Worm (Caenorhabditis elegans) whole organism, mixed stage, embryonic: ENCODE data around the gene spp-12.

Experiments
- blmp-1 ChIP-seq: fragments of 150-350 bp; optimal IDR thresholded peaks from 2 replicates; lab custom pipeline; 2014; ENCODE audit warnings: missing biosample characterization, missing genetic modification characterization
- ceh-39 ChIP-seq: fragments of 150-350 bp; optimal IDR thresholded peaks from 2 replicates; lab custom pipeline; 2014; ENCODE audit warnings: missing biosample characterization, missing genetic modification characterization
- ceh-43 ChIP-seq: fragments of 200-800 bp; sonication (Bioruptor generic); optimal IDR thresholded peaks from 2 replicates; lab custom pipeline; 2018; ENCODE audit warnings: mild to moderate bottlenecking, missing genetic modification characterization, moderate library complexity, missing compliant biosample characterization
- ces-1 ChIP-seq: fragments of 150-350 bp; optimal IDR thresholded peaks from 2 replicates; lab custom pipeline; 2014; ENCODE audit warnings: missing biosample characterization, missing genetic modification reagents, missing genetic modification characterization
- elt-3 ChIP-seq: fragments of 150-350 bp; optimal IDR thresholded peaks from 2 replicates; lab custom pipeline; 2014; ENCODE audit warnings: missing biosample characterization, missing genetic modification characterization
- mep-1 ChIP-seq: fragments of 150-350 bp; optimal IDR thresholded peaks from 2 replicates; lab custom pipeline; 2017; ENCODE audit warnings: missing biosample characterization, missing genetic modification reagents, missing genetic modification characterization, inconsistent platforms
- nhr-237 ChIP-seq: fragments of 150-350 bp; optimal IDR thresholded peaks from 2 replicates; lab custom pipeline; 2014; ENCODE audit warnings: missing biosample characterization, missing genetic modification characterization
- nhr-76 ChIP-seq: sonication (generic microtip); optimal IDR thresholded peaks from 2 replicates; lab custom pipeline; 2017; ENCODE audit warnings: missing biosample characterization, missing genetic modification characterization
- pha-4 ChIP-seq: fragments of 150-350 bp; optimal IDR thresholded peaks from 2 replicates; lab custom pipeline; 2018; ENCODE audit warnings: missing biosample characterization, missing genetic modification reagents, missing genetic modification characterization
- snpc-4 ChIP-seq: fragments of 150-350 bp; optimal IDR thresholded peaks from 2 replicates; lab custom pipeline; 2014; ENCODE audit warnings: missing biosample characterization, missing genetic modification characterization
- ztf-11 ChIP-seq: fragments of 150-350 bp; optimal IDR thresholded peaks from 2 replicates; lab custom pipeline; 2014; ENCODE audit warnings: missing biosample characterization, missing genetic modification characterization

ce11 chrV:13926398-13926797 is 36.8 kb downstream of the spp-12 start, which contains the start of gene srxa-12:
- TF ChIP-seq pha-4 (tag; lab: Kevin White, UChicago) (no peak), elt-3 (no peak), ces-1 (GFP tag; lab: Kevin White, UChicago) (no peak), blmp-1 (tag; lab: Kevin White, UChicago) (no peak), mep-1 (tag; lab: Kevin White, UChicago) (no peak), snpc-4 (tag; lab: Kevin White, UChicago) (no peak), ceh-39 (tag; lab: Kevin White, UChicago) (no peak), nhr-237 (tag; lab: Kevin White, UChicago) (no peak), ceh-43 (GFP tag; lab: Kevin White, UChicago) (no peak), nhr-76 (tag; lab: Kevin White, UChicago) (no peak), ztf-11 (tag; lab: Kevin White, UChicago) (no peak)
